Worm (Caenorhabditis elegans) whole organism, L1 larva: ENCODE measurements around the gene col-146.

ENCODE experiments used
- C16A3.4 ChIP-seq: fragments of 150-350 bp; optimal IDR thresholded peaks from 2 replicates; lab custom pipeline; 2014; ENCODE audit warnings: missing biosample characterization, missing genetic modification characterization
- F16B12.6 ChIP-seq: fragments of 150-350 bp; optimal IDR thresholded peaks from 2 replicates; lab custom pipeline; 2014; ENCODE audit warnings: missing biosample characterization, missing genetic modification characterization
- Y116A8C.19 ChIP-seq: sonication (generic microtip); optimal IDR thresholded peaks from 2 replicates; lab custom pipeline; 2016; ENCODE audit warnings: missing compliant biosample characterization, missing genetic modification characterization, borderline replicate concordance
- aha-1 ChIP-seq: fragments of 150-350 bp; optimal IDR thresholded peaks from 2 replicates; lab custom pipeline; 2014; ENCODE audit warnings: missing biosample characterization, missing genetic modification characterization
- alr-1 ChIP-seq: fragments of 200-800 bp; sonication (Bioruptor generic); optimal IDR thresholded peaks from 2 replicates; lab custom pipeline; 2018; ENCODE audit warnings: borderline replicate concordance, mild to moderate bottlenecking, missing genetic modification characterization, missing compliant biosample characterization
- ama-1 ChIP-seq: fragments of 150-350 bp; optimal IDR thresholded peaks from 2 replicates; lab custom pipeline; 2014
- blmp-1 ChIP-seq: fragments of 150-350 bp; optimal IDR thresholded peaks from 2 replicates; lab custom pipeline; 2014; ENCODE audit warnings: missing biosample characterization, missing genetic modification characterization
- ceh-8 ChIP-seq: fragments of 200-800 bp; sonication (Bioruptor generic); optimal IDR thresholded peaks from 2 replicates; lab custom pipeline; 2018; ENCODE audit warnings: mild to moderate bottlenecking, missing genetic modification characterization, moderate library complexity, missing compliant biosample characterization
- ceh-82 ChIP-seq, 3 experiments: fragments of 150-350 bp in 1 of 3; sonication (generic microtip) in 2 of 3; optimal IDR thresholded peaks; 2 replicates each; lab custom pipeline; 2014 to 2017; ENCODE audit warnings: missing biosample characterization in 3 of 3, missing genetic modification characterization in 3 of 3
- ces-1 ChIP-seq: fragments of 150-350 bp; optimal IDR thresholded peaks from 2 replicates; lab custom pipeline; 2014; ENCODE audit warnings: missing biosample characterization, missing genetic modification reagents, missing genetic modification characterization
- efl-1 ChIP-seq, 4 experiments: fragments of 150-350 bp; optimal IDR thresholded peaks in 3 of 4; peaks in 1 of 4; 1 replicate in 1 of 4; 2 replicates in 3 of 4; lab custom pipeline; 2014; ENCODE audit warnings: missing biosample characterization in 2 of 4, missing genetic modification characterization in 2 of 4, missing genetic modification reagents in 2 of 4
- egl-27 ChIP-seq, 2 experiments: fragments of 150-350 bp in 1 of 2; sonication (generic microtip); optimal IDR thresholded peaks; 3 replicates each; lab custom pipeline; 2017 to 2018; ENCODE audit warnings: missing biosample characterization in 2 of 2, missing genetic modification characterization in 2 of 2, missing genetic modification reagents in 2 of 2
- elt-2 ChIP-seq: sonication (generic microtip); optimal IDR thresholded peaks from 2 replicates; lab custom pipeline; 2016; ENCODE audit warnings: missing genetic modification characterization, mild to moderate bottlenecking, inconsistent platforms, missing compliant biosample characterization, missing genetic modification reagents
- elt-3 ChIP-seq, 6 experiments: fragments of 150-350 bp in 1 of 6; sonication (generic microtip); optimal IDR thresholded peaks; 2 replicates each; lab custom pipeline; 2017 to 2018; ENCODE audit warnings: missing biosample characterization in 6 of 6, missing genetic modification characterization in 6 of 6, inconsistent platforms in 1 of 6
- ets-5 ChIP-seq: fragments of 200-800 bp; sonication (Bioruptor generic); IDR thresholded peaks from 2 replicates; pipeline ENCODE4 v1.3.6; 2022; ENCODE audit warnings: missing genetic modification characterization, missing compliant biosample characterization
- fkh-10 ChIP-seq: sonication (generic microtip); optimal IDR thresholded peaks from 2 replicates; lab custom pipeline; 2017; ENCODE audit warnings: missing biosample characterization, missing genetic modification reagents, missing genetic modification characterization
- fkh-4 ChIP-seq: sonication (generic microtip); optimal IDR thresholded peaks from 2 replicates; lab custom pipeline; 2016; ENCODE audit warnings: missing compliant biosample characterization, missing genetic modification characterization, borderline replicate concordance
- fkh-8 ChIP-seq: sonication (generic microtip); optimal IDR thresholded peaks from 2 replicates; lab custom pipeline; 2016; ENCODE audit warnings: mild to moderate bottlenecking, missing genetic modification characterization, missing compliant biosample characterization
- hpl-2 ChIP-seq: fragments of 150-350 bp; optimal IDR thresholded peaks from 2 replicates; lab custom pipeline; 2014; ENCODE audit warnings: missing biosample characterization, missing genetic modification reagents, missing genetic modification characterization
- irx-1 ChIP-seq: sonication (generic microtip); optimal IDR thresholded peaks from 2 replicates; lab custom pipeline; 2016; ENCODE audit warnings: missing genetic modification characterization, missing compliant biosample characterization
- isw-1 ChIP-seq: fragments of 200-800 bp; sonication (Bioruptor generic); IDR thresholded peaks from 2 replicates; pipeline ENCODE4 v1.3.6; 2022; ENCODE audit warnings: missing genetic modification characterization, missing compliant biosample characterization
- jun-1 ChIP-seq: fragments of 150-350 bp; optimal IDR thresholded peaks from 2 replicates; lab custom pipeline; 2014; ENCODE audit warnings: missing biosample characterization, missing genetic modification reagents, missing genetic modification characterization
- lin-14 ChIP-seq: fragments of 200-800 bp; sonication (Bioruptor generic); optimal IDR thresholded peaks from 2 replicates; lab custom pipeline; 2018; ENCODE audit warnings: mild to moderate bottlenecking, missing genetic modification characterization, moderate library complexity, missing compliant biosample characterization
- lsy-2 ChIP-seq, 2 experiments: fragments of 150-350 bp; optimal IDR thresholded peaks; 2 replicates each; lab custom pipeline; 2014; ENCODE audit warnings: missing biosample characterization in 2 of 2, missing genetic modification characterization in 2 of 2
- mdl-1 ChIP-seq, 2 experiments: fragments of 150-350 bp; optimal IDR thresholded peaks; 2 replicates each; lab custom pipeline; 2014 to 2017; ENCODE audit warnings: missing biosample characterization in 2 of 2, missing genetic modification characterization in 2 of 2, inconsistent platforms in 1 of 2
- mep-1 ChIP-seq: fragments of 150-350 bp; optimal IDR thresholded peaks from 2 replicates; lab custom pipeline; 2014; ENCODE audit warnings: missing biosample characterization, missing genetic modification characterization
- nhr-12 ChIP-seq: sonication (generic microtip); optimal IDR thresholded peaks from 2 replicates; lab custom pipeline; 2017; ENCODE audit warnings: missing biosample characterization, missing genetic modification characterization
- nhr-19 ChIP-seq: fragments of 200-800 bp; sonication (Bioruptor generic); conservative IDR thresholded peaks from 2 replicates; pipeline ENCODE4 v1.3.6; 2022; ENCODE audit warnings: missing genetic modification characterization, missing compliant biosample characterization
- nhr-20 ChIP-seq: sonication (generic microtip); optimal IDR thresholded peaks from 2 replicates; lab custom pipeline; 2016; ENCODE audit warnings: mild to moderate bottlenecking, missing genetic modification characterization, missing compliant biosample characterization
- nhr-28 ChIP-seq: fragments of 150-350 bp; optimal IDR thresholded peaks from 2 replicates; lab custom pipeline; 2014; ENCODE audit warnings: missing biosample characterization, missing genetic modification characterization
- nhr-47 ChIP-seq: sonication (generic microtip); optimal IDR thresholded peaks from 2 replicates; lab custom pipeline; 2016; ENCODE audit warnings: mild to moderate bottlenecking, missing genetic modification characterization, moderate library complexity, missing compliant biosample characterization
- nhr-71 ChIP-seq: sonication (generic microtip); optimal IDR thresholded peaks from 2 replicates; lab custom pipeline; 2016; ENCODE audit warnings: mild to moderate bottlenecking, missing genetic modification characterization, moderate library complexity, missing compliant biosample characterization
- nhr-77 ChIP-seq: fragments of 150-350 bp; optimal IDR thresholded peaks from 2 replicates; lab custom pipeline; 2014; ENCODE audit warnings: missing biosample characterization, missing genetic modification characterization
- nhr-84 ChIP-seq: sonication (generic microtip); optimal IDR thresholded peaks from 2 replicates; lab custom pipeline; 2017; ENCODE audit warnings: missing biosample characterization, missing genetic modification characterization
- nhr-85 ChIP-seq: sonication (generic microtip); peaks from one replicate; lab custom pipeline; 2016; ENCODE audit warnings: missing genetic modification characterization, inconsistent platforms, missing compliant biosample characterization
- nhr-90 ChIP-seq: sonication (generic microtip); optimal IDR thresholded peaks from 2 replicates; lab custom pipeline; 2016; ENCODE audit warnings: mild to moderate bottlenecking, missing genetic modification characterization, missing compliant biosample characterization; ENCODE audit not compliant: poor library complexity
- pqm-1 ChIP-seq: sonication (generic microtip); optimal IDR thresholded peaks from 3 replicates; lab custom pipeline; 2017; ENCODE audit warnings: missing biosample characterization, missing genetic modification characterization
- snu-23 ChIP-seq: sonication (generic microtip); optimal IDR thresholded peaks from 2 replicates; lab custom pipeline; 2016; ENCODE audit warnings: missing genetic modification characterization, missing compliant biosample characterization
- sox-4 ChIP-seq: sonication (generic microtip); optimal IDR thresholded peaks from 2 replicates; lab custom pipeline; 2016; ENCODE audit warnings: missing genetic modification characterization, missing compliant biosample characterization
- tbx-2 ChIP-seq: sonication (generic microtip); optimal IDR thresholded peaks from 2 replicates; lab custom pipeline; 2016; ENCODE audit warnings: missing genetic modification characterization, missing compliant biosample characterization
- unc-62 ChIP-seq: fragments of 150-350 bp; optimal IDR thresholded peaks from 2 replicates; lab custom pipeline; 2014; ENCODE audit warnings: missing biosample characterization, missing genetic modification reagents, missing genetic modification characterization
- unc-98 ChIP-seq: fragments of 200-800 bp; sonication (Bioruptor generic); IDR thresholded peaks from 2 replicates; pipeline ENCODE4 v1.3.6; 2022; ENCODE audit warnings: missing genetic modification characterization, missing compliant biosample characterization
- vab-15 ChIP-seq: sonication (generic microtip); optimal IDR thresholded peaks from 2 replicates; lab custom pipeline; 2017; ENCODE audit warnings: missing genotype, mild to moderate bottlenecking, missing genetic modification characterization, missing compliant biosample characterization
- xbp-1 ChIP-seq: sonication (generic microtip); optimal IDR thresholded peaks from 2 replicates; lab custom pipeline; 2016; ENCODE audit warnings: missing genetic modification characterization, missing compliant biosample characterization
- zip-4 ChIP-seq: fragments of 200-800 bp; sonication (Bioruptor generic); optimal IDR thresholded peaks from 2 replicates; lab custom pipeline; 2018; ENCODE audit warnings: mild to moderate bottlenecking, missing genetic modification characterization, moderate library complexity, missing compliant biosample characterization
- ztf-11 ChIP-seq, 2 experiments: sonication (generic microtip); optimal IDR thresholded peaks; 2 replicates each; lab custom pipeline; 2016 to 2017; ENCODE audit warnings: missing genetic modification characterization in 2 of 2, missing biosample characterization in 1 of 2, missing compliant biosample characterization in 1 of 2
- ztf-4 ChIP-seq: fragments of 150-350 bp; optimal IDR thresholded peaks from 2 replicates; lab custom pipeline; 2014; ENCODE audit warnings: missing biosample characterization, missing genetic modification characterization

col-146 gene

ce11 chrV:9584263-9584662 is 45.5 kb upstream of the col-146 start:
- TF ChIP-seq zip-4 (GFP tag; lab: Kevin White, UChicago) (no peak), sox-4 (tag; lab: Kevin White, UChicago) (no peak), nhr-28 (tag; lab: Kevin White, UChicago) (no peak), elt-2 (no peak), pqm-1 (no peak), nhr-77 (tag; lab: Kevin White, UChicago) (no peak), jun-1 (no peak), lin-14 (GFP tag; lab: Kevin White, UChicago) (peak; percentile 28), unc-98 (GFP tag; lab: Robert Waterston, UW) (no peak), ceh-82 (tag; optimal IDR thresholded peaks at IDR 0.05; lab: Kevin White, UChicago) (no peak), fkh-8 (tag; lab: Kevin White, UChicago) (no peak), unc-62 (GFP tag; lab: Kevin White, UChicago) (no peak), aha-1 (tag; lab: Kevin White, UChicago) (no peak), tbx-2 (tag; lab: Kevin White, UChicago) (no peak), ztf-4 (tag; lab: Kevin White, UChicago) (no peak), nhr-85 (peak; percentile 52), elt-3 (tag; optimal IDR thresholded peaks at IDR 0.05; lab: Kevin White, UChicago) (peak in 2 of 6 experiments; percentile 7 to 41), ces-1 (no peak), mdl-1 (tag; optimal IDR thresholded peaks at IDR 0.05; lab: Kevin White, UChicago) (no peak), isw-1 (no peak), C16A3.4 (tag; lab: Kevin White, UChicago) (no peak), ets-5 (no peak), xbp-1 (tag; lab: Kevin White, UChicago) (no peak), nhr-47 (tag; lab: Kevin White, UChicago) (no peak), F16B12.6 (tag; lab: Kevin White, UChicago) (no peak), ama-1 (lab: Kevin White, UChicago) (no peak), blmp-1 (tag; lab: Kevin White, UChicago) (peak; percentile 51), lsy-2 (tag; optimal IDR thresholded peaks at IDR 0.05; lab: Kevin White, UChicago) (no peak), Y116A8C.19 (tag; lab: Kevin White, UChicago) (no peak), snu-23 (no peak)

ce11 chrV:9587619-9588018 is 42.1 kb upstream of the col-146 start:
- TF ChIP-seq ceh-82 (tag; optimal IDR thresholded peaks at IDR 0.05; lab: Kevin White, UChicago) (no peak), blmp-1 (tag; lab: Kevin White, UChicago) (peak; percentile 77), efl-1 (optimal IDR thresholded peaks at IDR 0.05; lab: Kevin White, UChicago) (no peak), efl-1 (GFP tag; optimal IDR thresholded peaks at IDR 0.05 in 1 of 2; lab: Kevin White, UChicago) (peak in 1 of 2 experiments; percentile 21), elt-3 (tag; optimal IDR thresholded peaks at IDR 0.05; lab: Kevin White, UChicago) (peak in 1 of 6 experiments; percentile 26), nhr-85 (peak; percentile 12), lin-14 (GFP tag; lab: Kevin White, UChicago) (peak; percentile 19), nhr-90 (tag; lab: Kevin White, UChicago) (no peak)

DNA sequence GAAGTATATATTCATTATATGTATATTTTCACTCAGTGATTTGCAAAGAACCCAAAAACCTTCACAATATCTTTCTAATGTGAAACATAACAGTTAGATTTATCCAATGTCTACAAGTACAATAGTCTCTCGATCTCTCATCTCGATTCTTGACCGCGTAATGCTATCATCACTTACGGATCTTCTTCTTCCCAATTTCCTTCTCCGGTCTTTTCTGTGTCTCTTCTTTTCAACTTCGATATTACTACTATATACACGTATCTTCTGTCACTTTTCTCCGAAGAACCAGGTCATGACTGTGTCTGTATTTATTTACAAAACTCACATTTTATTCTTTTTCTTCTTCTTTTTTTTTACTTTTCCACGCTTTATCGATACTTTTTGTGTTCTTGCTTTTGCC is 41.2 kb upstream of the col-146 start:
- TF ChIP-seq fkh-4 (tag; lab: Kevin White, UChicago) (no peak), snu-23 (peak; percentile 34), nhr-71 (tag; lab: Kevin White, UChicago) (peak; percentile 5), blmp-1 (tag; lab: Kevin White, UChicago) (peak; percentile 68), elt-3 (tag; optimal IDR thresholded peaks at IDR 0.05; lab: Kevin White, UChicago) (peak in 2 of 6 experiments; percentile 40 to 41), nhr-47 (tag; lab: Kevin White, UChicago) (no peak), mep-1 (peak; percentile 16), nhr-85 (peak; percentile 68), nhr-20 (tag; lab: Kevin White, UChicago) (peak; percentile 22), lin-14 (GFP tag; lab: Kevin White, UChicago) (peak; percentile 57)

DNA sequence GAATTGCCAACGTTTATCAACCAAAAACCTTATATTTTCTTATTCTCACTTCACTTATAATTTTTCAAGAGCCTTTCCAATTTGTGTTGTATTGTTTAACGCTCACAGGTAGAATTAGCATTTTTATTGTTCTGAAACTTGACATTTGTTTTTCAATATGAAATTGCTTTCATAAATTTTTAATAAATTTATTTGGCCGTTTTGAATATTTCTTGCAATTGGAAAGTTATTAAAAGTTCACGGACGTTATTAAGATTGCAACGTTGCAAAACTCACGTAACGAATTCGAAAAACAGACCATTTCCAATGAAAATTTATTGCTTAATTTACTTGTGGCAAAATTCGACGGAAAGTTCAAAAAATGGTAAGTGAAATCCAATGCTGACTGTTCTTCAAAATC is 39.4 kb upstream of the col-146 start, which contains the start of gene K09G1.2:
Gene K09G1.2 (plus strand): TSS at position 301 of the 400 bp plus-strand sequence.
- TF ChIP-seq ceh-8 (GFP tag; lab: Kevin White, UChicago): no peak
- no peak for TF ChIP-seq vab-15 (tag; lab: Kevin White, UChicago)
- no peak for TF ChIP-seq ztf-11 (tag; optimal IDR thresholded peaks at IDR 0.05; lab: Kevin White, UChicago)
- no peak for TF ChIP-seq nhr-84 (tag; lab: Kevin White, UChicago)
- TF ChIP-seq egl-27 (tag; optimal IDR thresholded peaks at IDR 0.05; lab: Kevin White, UChicago): no peak
- no peak for TF ChIP-seq fkh-10 (GFP tag; lab: Kevin White, UChicago)
- TF ChIP-seq hpl-2 (GFP tag; lab: Kevin White, UChicago): no peak
- TF ChIP-seq nhr-19 (GFP tag; lab: Robert Waterston, UW): no peak
- no peak for TF ChIP-seq lsy-2 (tag; optimal IDR thresholded peaks at IDR 0.05; lab: Kevin White, UChicago)
- TF ChIP-seq nhr-12 (tag; lab: Kevin White, UChicago): no peak
- TF ChIP-seq alr-1 (tag; lab: Kevin White, UChicago): no peak
- TF ChIP-seq ama-1 (lab: Kevin White, UChicago): no peak
- no peak for TF ChIP-seq Y116A8C.19 (tag; lab: Kevin White, UChicago)
- no peak for TF ChIP-seq irx-1 (tag; lab: Kevin White, UChicago)
- no peak for TF ChIP-seq xbp-1 (tag; lab: Kevin White, UChicago)
- TF ChIP-seq C16A3.4 (tag; lab: Kevin White, UChicago): no peak
